Worm (Caenorhabditis elegans) whole organism, early embryonic: ENCODE results near the gene srlf-32.

Experiments
- F13C5.2 ChIP-seq: sonication (generic microtip); optimal IDR thresholded peaks from 2 replicates; lab custom pipeline; 2017; ENCODE audit warnings: mild to moderate bottlenecking, missing genetic modification characterization, inconsistent platforms, missing compliant biosample characterization
- ama-1 ChIP-seq: fragments of 150-350 bp; optimal IDR thresholded peaks from 2 replicates; lab custom pipeline; 2014
- ets-7 ChIP-seq: sonication (generic microtip); optimal IDR thresholded peaks from 2 replicates; lab custom pipeline; 2016; ENCODE audit warnings: missing genotype, missing genetic modification characterization, missing compliant biosample characterization
- flt-1 ChIP-seq: fragments of 200-800 bp; sonication (Bioruptor generic); IDR thresholded peaks from 2 replicates; pipeline ENCODE4 v1.3.6; 2022; ENCODE audit warnings: missing genetic modification characterization, missing compliant biosample characterization
- hmbx-1 ChIP-seq: sonication (generic microtip); optimal IDR thresholded peaks from 2 replicates; lab custom pipeline; 2016; ENCODE audit warnings: mild to moderate bottlenecking, missing genetic modification characterization, missing compliant biosample characterization
- hnd-1 ChIP-seq: sonication (generic microtip); optimal IDR thresholded peaks from 2 replicates; lab custom pipeline; 2016; ENCODE audit warnings: missing genetic modification characterization, missing compliant biosample characterization
- pes-1 ChIP-seq: fragments of 200-800 bp; sonication (Bioruptor generic); IDR thresholded peaks from 2 replicates; pipeline ENCODE4 v1.3.6; 2022; ENCODE audit warnings: missing genetic modification reagents, missing genetic modification characterization, missing compliant biosample characterization
- scrt-1 ChIP-seq: fragments of 200-800 bp; sonication (Bioruptor generic); IDR thresholded peaks from 2 replicates; pipeline ENCODE4 v1.3.6; 2022; ENCODE audit warnings: missing genetic modification characterization, missing compliant biosample characterization
- sea-1 ChIP-seq: fragments of 200-800 bp; sonication (Bioruptor generic); conservative IDR thresholded peaks from 2 replicates; pipeline ENCODE4 v1.3.6; 2022; ENCODE audit warnings: missing genetic modification characterization, missing compliant biosample characterization
- tbx-11 ChIP-seq: fragments of 200-800 bp; sonication (Bioruptor generic); IDR thresholded peaks from 2 replicates; pipeline ENCODE4 v1.3.6; 2022; ENCODE audit warnings: missing genetic modification characterization, missing compliant biosample characterization
- tbx-37 ChIP-seq: fragments of 200-800 bp; sonication (Bioruptor generic); conservative IDR thresholded peaks from 2 replicates; pipeline ENCODE4 v1.3.6; 2022; ENCODE audit warnings: missing genetic modification reagents, missing genetic modification characterization, missing compliant biosample characterization

- no peak for TF ChIP-seq ama-1 (lab: Kevin White, UChicago)
- no peak for TF ChIP-seq flt-1 (GFP tag; lab: Robert Waterston, UW)
- no peak for TF ChIP-seq ets-7 (tag; lab: Kevin White, UChicago)
- TF ChIP-seq F13C5.2: no peak
- no peak for TF ChIP-seq scrt-1 (GFP tag; lab: Robert Waterston, UW)
- no peak for TF ChIP-seq pes-1 (GFP tag; lab: Robert Waterston, UW)
- no peak for TF ChIP-seq hnd-1
- TF ChIP-seq tbx-37 (GFP tag; lab: Robert Waterston, UW): no peak
- no peak for TF ChIP-seq sea-1
- TF ChIP-seq tbx-11 (GFP tag; lab: Robert Waterston, UW): no peak
- TF ChIP-seq hmbx-1 (tag; lab: Kevin White, UChicago): no peak
Observed at ce11 chrIV:11913295-11913940, 12.4 kb upstream of the srlf-32 start.
